Fruit fly (Drosophila melanogaster) Kc167 (cell line): Measurements from ENCODE around the gene CG18213.
"Not testable (repeated sequence)": the region's sequence is repeated elsewhere in the genome, so short reads cannot be mapped to it uniquely, and the experiment has no call there.

ENCODE experiments used
- Myc ChIP-seq: fragments of >200 bp; optimal IDR thresholded peaks from 2 replicates; lab custom pipeline; 2017; ENCODE audit warnings: missing external identifiers
- Sin3A ChIP-seq: fragments of >200 bp; optimal IDR thresholded peaks from 2 replicates; lab custom pipeline; 2018; ENCODE audit warnings: missing external identifiers
- h ChIP-seq: fragments of >200 bp; optimal IDR thresholded peaks from 3 replicates; lab custom pipeline; 2018; ENCODE audit warnings: missing external identifiers
- insv ChIP-seq: fragments of >200 bp; optimal IDR thresholded peaks from 3 replicates; lab custom pipeline; 2018; ENCODE audit warnings: missing external identifiers
- psq ChIP-seq: fragments of >200 bp; optimal IDR thresholded peaks from 2 replicates; lab custom pipeline; 2017; ENCODE audit warnings: missing external identifiers
- ttk ChIP-seq: sonication (Bioruptor generic); optimal IDR thresholded peaks from 2 replicates; lab custom pipeline; 2017; ENCODE audit warnings: missing external identifiers

CG18213 gene

dm6 chr3R:16992716-16993115 is 47.3 kb downstream of the CG18213 start, which contains the start of gene CG31274:
TSS of gene CG31274 (plus strand) at chr3R:16993016.
- TF ChIP-seq h (lab: Kevin White, UChicago); psq (lab: Kevin White, UChicago); ttk: not testable (repeated sequence)

dm6 chr3R:16991781-16992180 is 48.2 kb downstream of the CG18213 start, which contains the start of gene EMC2B:
TSS of gene EMC2B (minus strand) at chr3R:16991878.
- TF ChIP-seq psq (lab: Kevin White, UChicago), result no peak
- TF ChIP-seq Sin3A (lab: Kevin White, UChicago), result no peak
- no peak for TF ChIP-seq Myc (lab: Kevin White, UChicago)
- TF ChIP-seq insv (lab: Kevin White, UChicago), result no peak
- TF ChIP-seq h (lab: Kevin White, UChicago), result no peak

dm6 chr3R:16988514-16988913 is 51.5 kb downstream of the CG18213 start, which contains the start of gene MESK4:
TSS of gene MESK4 (plus strand) at chr3R:16988814.
- not testable (repeated sequence) for TF ChIP-seq ttk; psq (lab: Kevin White, UChicago); Myc (lab: Kevin White, UChicago)

dm6 chr3R:16987924-16988298 is 52.1 kb downstream of the CG18213 start:
- TF ChIP-seq Sin3A (lab: Kevin White, UChicago) (no peak), Myc (lab: Kevin White, UChicago) (no peak), h (lab: Kevin White, UChicago) (no peak), psq (lab: Kevin White, UChicago) (no peak), ttk (no peak), insv (lab: Kevin White, UChicago) (no peak)

dm6 chr3R:16987220-16987923 is 52.6 kb downstream of the CG18213 start, which contains the start of gene CG18622:
TSS of gene CG18622 (minus strand) at chr3R:16987732.
- TF ChIP-seq psq (lab: Kevin White, UChicago), result no peak
- no peak for TF ChIP-seq ttk
- TF ChIP-seq Myc (lab: Kevin White, UChicago), result no peak
- no peak for TF ChIP-seq insv (lab: Kevin White, UChicago)
- no peak for TF ChIP-seq h (lab: Kevin White, UChicago)
- no peak for TF ChIP-seq Sin3A (lab: Kevin White, UChicago)
